Worm (Caenorhabditis elegans): ENCODE data around the gene Y22D7AL.15.

Y22D7AL.15 gene

ce11 chrIII:1641163-1641562, 18.5 kb downstream of the Y22D7AL.15 start, which contains the start of gene Y22D7AL.3:
Gene Y22D7AL.3, plus strand, starts transcription at chrIII:1641463.
- TF ChIP-seq ZK546.5 (tag; optimal IDR thresholded peaks at IDR 0.05) (no peak), ceh-9 (tag; optimal IDR thresholded peaks at IDR 0.05) (no peak), ztf-4 (tag; optimal IDR thresholded peaks at IDR 0.05) (no peak), nhr-77 (tag; optimal IDR thresholded peaks at IDR 0.05) (no peak), snpc-4 (tag; optimal IDR thresholded peaks at IDR 0.05) (no peak), tbx-2 (tag; optimal IDR thresholded peaks at IDR 0.05) (no peak), lin-39 (tag; optimal IDR thresholded peaks at IDR 0.05) (no peak), ztf-11 (tag; optimal IDR thresholded peaks at IDR 0.05) (no peak), nhr-12 (tag; optimal IDR thresholded peaks at IDR 0.05) (no peak), nhr-67 (tag; optimal IDR thresholded peaks at IDR 0.05) (no peak), nhr-25 (tag; optimal IDR thresholded peaks at IDR 0.05) (no peak), elt-2 (tag; optimal IDR thresholded peaks at IDR 0.05) (no peak), lsy-12 (tag; optimal IDR thresholded peaks at IDR 0.05) (no peak), fkh-2 (tag; optimal IDR thresholded peaks at IDR 0.05) (no peak), ceh-16 (tag; optimal IDR thresholded peaks at IDR 0.05) (no peak), egl-5 (tag; optimal IDR thresholded peaks at IDR 0.05) (no peak), pha-4 (tag; optimal IDR thresholded peaks at IDR 0.05) (no peak)

ce11 chrIII:1638345-1638744, 21.3 kb downstream of the Y22D7AL.15 start:
- no peak for TF ChIP-seq egl-5 (tag; optimal IDR thresholded peaks at IDR 0.05)
- TF ChIP-seq nhr-25 (tag; optimal IDR thresholded peaks at IDR 0.05): no peak
- TF ChIP-seq nhr-12 (tag; optimal IDR thresholded peaks at IDR 0.05): no peak
- TF ChIP-seq lsy-12 (tag; optimal IDR thresholded peaks at IDR 0.05): no peak
- TF ChIP-seq pqm-1 (tag; optimal IDR thresholded peaks at IDR 0.05): no peak
- TF ChIP-seq jun-1 (tag; optimal IDR thresholded peaks at IDR 0.05): no peak
- no peak for TF ChIP-seq ama-1 (optimal IDR thresholded peaks at IDR 0.05)
- TF ChIP-seq elt-3 (tag; optimal IDR thresholded peaks at IDR 0.05): no peak
- no peak for TF ChIP-seq nhr-28 (tag; optimal IDR thresholded peaks at IDR 0.05)
- no peak for TF ChIP-seq nhr-77 (tag; optimal IDR thresholded peaks at IDR 0.05)
- no peak for TF ChIP-seq skn-1 (tag; optimal IDR thresholded peaks at IDR 0.05)
- no peak for TF ChIP-seq nhr-76 (tag; optimal IDR thresholded peaks at IDR 0.05)
- TF ChIP-seq fkh-2 (tag; optimal IDR thresholded peaks at IDR 0.05): no peak
- TF ChIP-seq mdl-1 (tag; optimal IDR thresholded peaks at IDR 0.05): no peak
- no peak for TF ChIP-seq lin-39 (tag; optimal IDR thresholded peaks at IDR 0.05)

ce11 chrIII:1634270-1634669, 25.4 kb downstream of the Y22D7AL.15 start, which contains the start of gene Y22D7AL.11:
Gene Y22D7AL.11, minus strand, starts transcription at chrIII:1634370.
- TF ChIP-seq fkh-2 (tag; optimal IDR thresholded peaks at IDR 0.05): no peak

- TF ChIP-seq jun-1 (tag; optimal IDR thresholded peaks at IDR 0.05) (no peak), nhr-67 (tag; optimal IDR thresholded peaks at IDR 0.05) (no peak), nhr-28 (tag; optimal IDR thresholded peaks at IDR 0.05) (no peak)
Observed at ce11 chrIII:1626524-1626923, 33.1 kb downstream of the Y22D7AL.15 start, which contains the start of gene Y22D7AL.4. Gene Y22D7AL.4, plus strand, starts transcription at chrIII:1626632.

ce11 chrIII:1625660-1626275, 33.9 kb downstream of the Y22D7AL.15 start:
- TF ChIP-seq zag-1 (tag; optimal IDR thresholded peaks at IDR 0.05) (no peak), aly-2 (tag; optimal IDR thresholded peaks at IDR 0.05) (no peak)

ce11 chrIII:1622329-1622728, 37.3 kb downstream of the Y22D7AL.15 start:
- peak; percentile 14 for TF ChIP-seq ceh-28 (tag; optimal IDR thresholded peaks at IDR 0.05)
- TF ChIP-seq lsy-12 (tag; optimal IDR thresholded peaks at IDR 0.05): no peak
- peak; percentile 74 for TF ChIP-seq elt-2 (tag; optimal IDR thresholded peaks at IDR 0.05)
- TF ChIP-seq ceh-9 (tag; optimal IDR thresholded peaks at IDR 0.05): no peak
- no peak for TF ChIP-seq jun-1 (tag; optimal IDR thresholded peaks at IDR 0.05)
- TF ChIP-seq snpc-4 (tag; optimal IDR thresholded peaks at IDR 0.05): no peak
- TF ChIP-seq fkh-10 (GFP tag; optimal IDR thresholded peaks at IDR 0.05): no peak
- TF ChIP-seq zag-1 (tag; optimal IDR thresholded peaks at IDR 0.05): no peak
- TF ChIP-seq mdl-1 (tag; optimal IDR thresholded peaks at IDR 0.05): no peak
- no peak for TF ChIP-seq fkh-2 (tag; optimal IDR thresholded peaks at IDR 0.05)
- no peak for TF ChIP-seq pha-4 (tag; optimal IDR thresholded peaks at IDR 0.05)
- TF ChIP-seq unc-62 (GFP tag; optimal IDR thresholded peaks at IDR 0.05): no peak
- TF ChIP-seq nhr-67 (tag; optimal IDR thresholded peaks at IDR 0.05): no peak
- TF ChIP-seq ama-1 (optimal IDR thresholded peaks at IDR 0.05): no peak
- peak; percentile 41 for TF ChIP-seq nfya-1 (tag; optimal IDR thresholded peaks at IDR 0.05; ENCODE audit: insufficient read depth)
- no peak for TF ChIP-seq elt-3 (tag; optimal IDR thresholded peaks at IDR 0.05)
- no peak for TF ChIP-seq ztf-11 (tag; optimal IDR thresholded peaks at IDR 0.05)
- TF ChIP-seq nhr-77 (tag; optimal IDR thresholded peaks at IDR 0.05): no peak
- no peak for TF ChIP-seq tbx-2 (tag; optimal IDR thresholded peaks at IDR 0.05)
- TF ChIP-seq ceh-82 (tag; optimal IDR thresholded peaks at IDR 0.05): no peak
- no peak for TF ChIP-seq mml-1 (tag; optimal IDR thresholded peaks at IDR 0.05)
- no peak for TF ChIP-seq R02D3.7 (tag; optimal IDR thresholded peaks at IDR 0.05)
- no peak for TF ChIP-seq unc-39 (tag; optimal IDR thresholded peaks at IDR 0.05)
- TF ChIP-seq nhr-43 (tag; optimal IDR thresholded peaks at IDR 0.05; ENCODE audit: poor library complexity, severe bottlenecking): no peak
- no peak for TF ChIP-seq ZK546.5 (tag; optimal IDR thresholded peaks at IDR 0.05)
- no peak for TF ChIP-seq nhr-76 (tag; optimal IDR thresholded peaks at IDR 0.05)
- TF ChIP-seq pqm-1 (tag; optimal IDR thresholded peaks at IDR 0.05): peak; percentile 39
- no peak for TF ChIP-seq nhr-11 (tag; optimal IDR thresholded peaks at IDR 0.05)
- no peak for TF ChIP-seq hmg-11 (tag; optimal IDR thresholded peaks at IDR 0.05)
- TF ChIP-seq skn-1 (tag; optimal IDR thresholded peaks at IDR 0.05): no peak
